Worm (Caenorhabditis elegans) whole organism, early embryonic: ENCODE measurements around the gene F43G6.7.

Experiments used
- ama-1 ChIP-seq: fragments of 150-350 bp; optimal IDR thresholded peaks from 2 replicates; lab custom pipeline; 2014
- ets-7 ChIP-seq: sonication (generic microtip); optimal IDR thresholded peaks from 2 replicates; lab custom pipeline; 2016; ENCODE audit warnings: missing genotype, missing genetic modification characterization, missing compliant biosample characterization
- hmg-4 ChIP-seq: fragments of 200-800 bp; sonication (Bioruptor generic); optimal IDR thresholded peaks from 2 replicates; lab custom pipeline; 2018; ENCODE audit warnings: mild to moderate bottlenecking, missing genetic modification characterization, missing compliant biosample characterization
- pes-1 ChIP-seq: fragments of 200-800 bp; sonication (Bioruptor generic); IDR thresholded peaks from 2 replicates; pipeline ENCODE4 v1.3.6; 2022; ENCODE audit warnings: missing genetic modification reagents, missing genetic modification characterization, missing compliant biosample characterization
- sea-1 ChIP-seq: fragments of 200-800 bp; sonication (Bioruptor generic); conservative IDR thresholded peaks from 2 replicates; pipeline ENCODE4 v1.3.6; 2022; ENCODE audit warnings: missing genetic modification characterization, missing compliant biosample characterization
- tbx-37 ChIP-seq: fragments of 200-800 bp; sonication (Bioruptor generic); conservative IDR thresholded peaks from 2 replicates; pipeline ENCODE4 v1.3.6; 2022; ENCODE audit warnings: missing genetic modification reagents, missing genetic modification characterization, missing compliant biosample characterization
- tra-4 ChIP-seq: sonication (generic microtip); optimal IDR thresholded peaks from 2 replicates; lab custom pipeline; 2017; ENCODE audit warnings: missing genetic modification characterization, missing compliant biosample characterization

DNA sequence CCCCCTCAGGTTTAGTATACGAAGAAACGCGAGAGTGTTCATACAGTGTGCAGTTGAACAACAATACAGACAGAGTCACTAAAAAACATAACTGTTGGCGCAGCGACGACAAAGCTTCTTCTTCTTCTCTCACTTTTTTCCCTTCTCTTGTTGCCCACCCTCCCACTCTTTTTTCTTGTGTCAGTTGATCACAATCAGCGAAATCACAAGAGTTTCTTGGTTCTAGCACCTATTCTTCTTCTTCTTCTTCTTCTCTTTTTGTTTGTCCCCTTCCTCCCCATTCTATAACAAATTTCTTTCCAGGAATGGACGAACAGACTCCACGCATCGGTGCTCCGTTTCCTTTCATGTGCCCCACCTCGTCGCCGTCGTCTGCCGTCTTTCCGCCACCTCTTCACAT lies 20.1 kb upstream of the F43G6.7 start, which contains the start of gene F43G6.4:
- TF ChIP-seq ama-1 (no peak), tra-4 (tag; lab: Kevin White, UChicago) (no peak), pes-1 (no peak), sea-1 (GFP tag; lab: Robert Waterston, UW) (no peak), tbx-37 (no peak), ets-7 (tag; lab: Kevin White, UChicago) (no peak), hmg-4 (no peak)
